Fruit fly (Drosophila melanogaster) Kc167 (cell line): ENCODE data around the gene Rrp45.

Experiments used
- Myc ChIP-seq: fragments of >200 bp; optimal IDR thresholded peaks from 2 replicates; lab custom pipeline; 2017; ENCODE audit warnings: missing external identifiers
- Sin3A ChIP-seq: fragments of >200 bp; optimal IDR thresholded peaks from 2 replicates; lab custom pipeline; 2018; ENCODE audit warnings: missing external identifiers
- h ChIP-seq: fragments of >200 bp; optimal IDR thresholded peaks from 3 replicates; lab custom pipeline; 2018; ENCODE audit warnings: missing external identifiers
- insv ChIP-seq: fragments of >200 bp; optimal IDR thresholded peaks from 3 replicates; lab custom pipeline; 2018; ENCODE audit warnings: missing external identifiers
- psq ChIP-seq: fragments of >200 bp; optimal IDR thresholded peaks from 2 replicates; lab custom pipeline; 2017; ENCODE audit warnings: missing external identifiers
- ttk ChIP-seq: sonication (Bioruptor generic); optimal IDR thresholded peaks from 2 replicates; lab custom pipeline; 2017; ENCODE audit warnings: missing external identifiers

Gene Rrp45

dm6 chrX:16764955-16765354, 26.1 kb downstream of the Rrp45 start:
- TF ChIP-seq psq (no peak), h (lab: Kevin White, UChicago) (no peak), Sin3A (lab: Kevin White, UChicago) (no peak), ttk (no peak), Myc (no peak), insv (lab: Kevin White, UChicago) (no peak)

- TF ChIP-seq h (lab: Kevin White, UChicago), result no peak
- no peak for TF ChIP-seq ttk
- no peak for TF ChIP-seq insv (lab: Kevin White, UChicago)
- TF ChIP-seq Sin3A (lab: Kevin White, UChicago), result no peak
- no peak for TF ChIP-seq Myc
- TF ChIP-seq psq, result no peak
Measured at dm6 chrX:16761531-16761930, 29.5 kb downstream of the Rrp45 start.

dm6 chrX:16760542-16760941, 30.5 kb downstream of the Rrp45 start:
- TF ChIP-seq Myc (no peak), ttk (no peak), Sin3A (lab: Kevin White, UChicago) (no peak), insv (lab: Kevin White, UChicago) (no peak), h (lab: Kevin White, UChicago) (no peak), psq (no peak)

dm6 chrX:16757645-16758044, 33.4 kb downstream of the Rrp45 start:
- TF ChIP-seq insv (lab: Kevin White, UChicago), result no peak
- no peak for TF ChIP-seq Myc
- TF ChIP-seq psq, result no peak
- TF ChIP-seq h (lab: Kevin White, UChicago), result no peak
- TF ChIP-seq Sin3A (lab: Kevin White, UChicago), result no peak
- TF ChIP-seq ttk, result no peak

dm6 chrX:16753066-16753465, 38.0 kb downstream of the Rrp45 start:
- TF ChIP-seq h (lab: Kevin White, UChicago), result no peak
- no peak for TF ChIP-seq psq
- no peak for TF ChIP-seq Myc

dm6 chrX:16751579-16752156, 39.4 kb downstream of the Rrp45 start, which contains the start of gene goe:
TSS of gene goe (minus strand) at chrX:16751910.
- TF ChIP-seq ttk, result no peak
- no peak for TF ChIP-seq insv (lab: Kevin White, UChicago)
- no peak for TF ChIP-seq psq
- TF ChIP-seq Myc, result no peak
- no peak for TF ChIP-seq Sin3A (lab: Kevin White, UChicago)

- TF ChIP-seq Sin3A (lab: Kevin White, UChicago) (no peak), h (lab: Kevin White, UChicago) (no peak), Myc (no peak), psq (no peak), insv (lab: Kevin White, UChicago) (no peak), ttk (no peak)
Measured at dm6 chrX:16750712-16751578, 40.1 kb downstream of the Rrp45 start.

dm6 chrX:16749324-16749723, 41.7 kb downstream of the Rrp45 start:
- no peak for TF ChIP-seq psq
- no peak for TF ChIP-seq Sin3A (lab: Kevin White, UChicago)
- TF ChIP-seq h (lab: Kevin White, UChicago), result no peak
- TF ChIP-seq insv (lab: Kevin White, UChicago), result no peak
- TF ChIP-seq ttk, result no peak
- TF ChIP-seq Myc, result no peak

dm6 chrX:16747467-16747866, 43.6 kb downstream of the Rrp45 start:
- TF ChIP-seq psq, result no peak
- no peak for TF ChIP-seq ttk
- TF ChIP-seq insv (lab: Kevin White, UChicago), result no peak
- TF ChIP-seq h (lab: Kevin White, UChicago), result no peak
- no peak for TF ChIP-seq Myc
- TF ChIP-seq Sin3A (lab: Kevin White, UChicago), result no peak

dm6 chrX:16746824-16747223, 44.2 kb downstream of the Rrp45 start:
- TF ChIP-seq ttk (no peak), Myc (no peak), h (lab: Kevin White, UChicago) (peak; percentile 4)

dm6 chrX:16745942-16746341, 45.1 kb downstream of the Rrp45 start:
- TF ChIP-seq h (lab: Kevin White, UChicago), result no peak
- no peak for TF ChIP-seq ttk
- TF ChIP-seq Sin3A (lab: Kevin White, UChicago), result no peak
- no peak for TF ChIP-seq Myc
- no peak for TF ChIP-seq psq
- TF ChIP-seq insv (lab: Kevin White, UChicago), result no peak

- no peak for TF ChIP-seq Sin3A (lab: Kevin White, UChicago)
- no peak for TF ChIP-seq psq
- no peak for TF ChIP-seq Myc
- TF ChIP-seq ttk, result no peak
- no peak for TF ChIP-seq insv (lab: Kevin White, UChicago)
Measured at dm6 chrX:16744345-16744744, 46.7 kb downstream of the Rrp45 start.

dm6 chrX:16742547-16742946, 48.5 kb downstream of the Rrp45 start, which contains the start of gene Twdlalpha:
TSS of gene Twdlalpha (plus strand) at chrX:16742847.
- TF ChIP-seq h (lab: Kevin White, UChicago), result no peak
